Fruit fly (Drosophila melanogaster) whole organism, prepupa: Measurements from ENCODE around the gene Abcd1.

Source experiments
- Blimp-1 ChIP-seq: fragments of 200-800 bp; sonication (Bioruptor generic); optimal IDR thresholded peaks from 3 replicates; lab custom pipeline; 2017; ENCODE audit warnings: missing biosample characterization, missing genetic modification characterization, mild to moderate bottlenecking, moderate library complexity, missing genetic modification reagents
- CG10631 ChIP-seq: fragments of 200-800 bp; sonication (Bioruptor generic); optimal IDR thresholded peaks from 2 replicates; lab custom pipeline; 2016; ENCODE audit warnings: missing biosample characterization, missing genetic modification characterization
- CG10669 ChIP-seq: fragments of 200-800 bp; sonication (Bioruptor generic); optimal IDR thresholded peaks from 3 replicates; lab custom pipeline; 2018; ENCODE audit warnings: missing biosample characterization, mild to moderate bottlenecking, missing genetic modification characterization, moderate library complexity
- CG11294 ChIP-seq: fragments of 200-800 bp; sonication (Bioruptor generic); IDR thresholded peaks from 2 replicates; pipeline ENCODE4 v1.3.6; 2022; ENCODE audit warnings: missing biosample characterization, missing genetic modification characterization
- CG11762 ChIP-seq: fragments of 200-800 bp; sonication (Bioruptor generic); optimal IDR thresholded peaks from 3 replicates; lab custom pipeline; 2016; ENCODE audit warnings: missing biosample characterization, missing genetic modification characterization; ENCODE audit not compliant: insufficient read depth
- CG15336 ChIP-seq: fragments of 200-800 bp; sonication (Bioruptor generic); IDR thresholded peaks from 2 replicates; pipeline ENCODE4 v1.3.6; 2022; ENCODE audit warnings: missing biosample characterization, missing genetic modification characterization
- CG16779 ChIP-seq: fragments of 200-800 bp; sonication (Bioruptor generic); optimal IDR thresholded peaks from 3 replicates; lab custom pipeline; 2017; ENCODE audit warnings: missing biosample characterization, mild to moderate bottlenecking, missing genetic modification characterization
- CG3032 ChIP-seq: fragments of 200-800 bp; optimal IDR thresholded peaks from 2 replicates; lab custom pipeline; 2019; ENCODE audit warnings: missing biosample characterization, mild to moderate bottlenecking, missing genetic modification characterization, moderate library complexity
- CG31627 ChIP-seq: fragments of 200-800 bp; sonication (Bioruptor generic); optimal IDR thresholded peaks from 3 replicates; lab custom pipeline; 2016; ENCODE audit warnings: missing biosample characterization, missing genetic modification characterization
- CG6163 ChIP-seq: fragments of 200-800 bp; sonication (Bioruptor generic); IDR thresholded peaks from 3 replicates; pipeline ENCODE4 v1.3.6; 2022; ENCODE audit warnings: missing biosample characterization, missing genetic modification characterization
- CG6276 ChIP-seq: fragments of 200-800 bp; sonication (Bioruptor generic); optimal IDR thresholded peaks from 2 replicates; lab custom pipeline; 2017; ENCODE audit warnings: missing biosample characterization, mild to moderate bottlenecking, missing genetic modification characterization
- CG6854 ChIP-seq: fragments of 200-800 bp; sonication (Bioruptor generic); optimal IDR thresholded peaks from 2 replicates; lab custom pipeline; 2017; ENCODE audit warnings: missing biosample characterization, mild to moderate bottlenecking, missing genetic modification characterization
- CG8119 ChIP-seq: fragments of 200-800 bp; sonication (Bioruptor generic); IDR thresholded peaks from 3 replicates; pipeline ENCODE4 v1.3.6; 2022; ENCODE audit warnings: missing biosample characterization, missing genetic modification characterization
- CG8319 ChIP-seq: fragments of 200-800 bp; sonication (Bioruptor generic); optimal IDR thresholded peaks from 3 replicates; lab custom pipeline; 2016; ENCODE audit warnings: missing biosample characterization, missing genetic modification characterization
- CG8632 ChIP-seq: fragments of 200-800 bp; sonication (Bioruptor generic); optimal IDR thresholded peaks from 3 replicates; lab custom pipeline; 2016; ENCODE audit warnings: missing biosample characterization, missing genetic modification characterization
- Eip75B ChIP-seq: fragments of 200-800 bp; sonication (Bioruptor generic); optimal IDR thresholded peaks from 3 replicates; lab custom pipeline; 2016; ENCODE audit warnings: missing biosample characterization, missing genetic modification characterization
- Eip78C ChIP-seq: fragments of 200-800 bp; sonication (Bioruptor generic); peaks from one replicate; lab custom pipeline; 2016; ENCODE audit warnings: missing biosample characterization, missing genetic modification characterization
- Eip93F ChIP-seq: fragments of 200-800 bp; sonication (Bioruptor generic); optimal IDR thresholded peaks from 2 replicates; lab custom pipeline; 2016; ENCODE audit warnings: missing biosample characterization, mild to moderate bottlenecking, missing genetic modification characterization
- Smox ChIP-seq: fragments of 200-800 bp; sonication (Bioruptor generic); optimal IDR thresholded peaks from 3 replicates; lab custom pipeline; 2016; ENCODE audit warnings: missing biosample characterization, missing genetic modification characterization
- Sox102F ChIP-seq: fragments of 200-800 bp; sonication (Bioruptor generic); optimal IDR thresholded peaks from 2 replicates; lab custom pipeline; 2016; ENCODE audit warnings: missing biosample characterization, mild to moderate bottlenecking, missing genetic modification characterization
- Sox14 ChIP-seq: fragments of 200-800 bp; sonication (Bioruptor generic); optimal IDR thresholded peaks from 3 replicates; lab custom pipeline; 2016; ENCODE audit warnings: missing biosample characterization, missing genetic modification characterization
- acj6 ChIP-seq: fragments of 200-800 bp; sonication (Bioruptor generic); optimal IDR thresholded peaks from 3 replicates; lab custom pipeline; 2016; ENCODE audit warnings: missing biosample characterization, missing genetic modification characterization
- cyc ChIP-seq: fragments of 200-800 bp; sonication (Bioruptor generic); optimal IDR thresholded peaks from 3 replicates; lab custom pipeline; 2016; ENCODE audit warnings: missing biosample characterization, missing genetic modification characterization
- dac ChIP-seq: fragments of 200-800 bp; sonication (Bioruptor generic); optimal IDR thresholded peaks from 2 replicates; lab custom pipeline; 2017; ENCODE audit warnings: missing biosample characterization, mild to moderate bottlenecking, missing genetic modification characterization
- dsx ChIP-seq: fragments of 200-800 bp; optimal IDR thresholded peaks from 3 replicates; lab custom pipeline; 2019; ENCODE audit warnings: missing biosample characterization, mild to moderate bottlenecking, missing genetic modification characterization, moderate library complexity; ENCODE audit not compliant: poor library complexity, severe bottlenecking
- fd59A ChIP-seq: fragments of 200-800 bp; sonication (Bioruptor generic); optimal IDR thresholded peaks from 2 replicates; lab custom pipeline; 2017; ENCODE audit warnings: missing biosample characterization, mild to moderate bottlenecking, missing genetic modification characterization, missing genetic modification reagents
- fd85E ChIP-seq: fragments of 200-800 bp; sonication (Bioruptor generic); optimal IDR thresholded peaks from 3 replicates; lab custom pipeline; 2016; ENCODE audit warnings: missing biosample characterization, missing genetic modification characterization
- fkh ChIP-seq: fragments of 200-800 bp; sonication (Bioruptor generic); optimal IDR thresholded peaks from 3 replicates; lab custom pipeline; 2017; ENCODE audit warnings: missing biosample characterization, mild to moderate bottlenecking, missing genetic modification characterization, moderate library complexity
- pdm3 ChIP-seq: fragments of 200-800 bp; sonication (Bioruptor generic); optimal IDR thresholded peaks from 3 replicates; lab custom pipeline; 2016; ENCODE audit warnings: missing biosample characterization, missing genetic modification characterization
- salr ChIP-seq, 2 experiments: fragments of 200-800 bp; sonication (Bioruptor generic); optimal IDR thresholded peaks; 3 replicates each; lab custom pipeline; 2016 to 2018; ENCODE audit warnings: missing biosample characterization in 2 of 2, missing genetic modification characterization in 2 of 2, mild to moderate bottlenecking in 1 of 2
- spab ChIP-seq: fragments of 200-800 bp; sonication (Bioruptor generic); optimal IDR thresholded peaks from 2 replicates; lab custom pipeline; 2017; ENCODE audit warnings: missing biosample characterization, mild to moderate bottlenecking, missing genetic modification characterization, missing genetic modification reagents
- ss ChIP-seq, 2 experiments: fragments of 200-800 bp; sonication (Bioruptor generic); optimal IDR thresholded peaks; 2 replicates in 1 of 2; 3 replicates in 1 of 2; lab custom pipeline; 2017 to 2018; ENCODE audit warnings: mild to moderate bottlenecking in 2 of 2, missing biosample characterization in 2 of 2, missing genetic modification characterization in 2 of 2, moderate library complexity in 1 of 2

The Abcd1 gene

dm6 chr4:175245-175644, 18.4 kb downstream of the Abcd1 start, which contains the start of gene CG33978:
Gene CG33978 (minus strand): TSS chr4:175639.
- no peak for TF ChIP-seq fd59A (GFP tag; lab: Kevin White, UChicago)
- TF ChIP-seq Eip75B (GFP tag; lab: Kevin White, UChicago) = no peak
- no peak for TF ChIP-seq Eip93F (GFP tag; lab: Kevin White, UChicago)
- no peak for TF ChIP-seq CG11294 (GFP tag; lab: Robert Waterston, UW)
- no peak for TF ChIP-seq dsx (GFP tag; lab: Kevin White, UChicago)
- no peak for TF ChIP-seq CG6276 (GFP tag; lab: Kevin White, UChicago)
- no peak for TF ChIP-seq dac (GFP tag; lab: Kevin White, UChicago)

- TF ChIP-seq spab (GFP tag; lab: Kevin White, UChicago) (no peak), CG8319 (no peak), Sox102F (GFP tag; lab: Kevin White, UChicago) (no peak), CG6163 (GFP tag; lab: Robert Waterston, UW) (no peak), Sox14 (GFP tag; lab: Kevin White, UChicago) (no peak), CG15336 (GFP tag; lab: Robert Waterston, UW) (no peak)
Measured at dm6 chr4:174526-174925, 19.1 kb downstream of the Abcd1 start.

- TF ChIP-seq fkh (GFP tag; lab: Kevin White, UChicago) (peak; percentile 81), ss (GFP tag; optimal IDR thresholded peaks at IDR 0.05; lab: Kevin White, UChicago) (no peak)
Measured at dm6 chr4:167515-167914, 26.1 kb downstream of the Abcd1 start.

dm6 chr4:165159-165558, 28.5 kb downstream of the Abcd1 start:
- TF ChIP-seq CG31627 (GFP tag; lab: Kevin White, UChicago) (no peak), salr (GFP tag; optimal IDR thresholded peaks at IDR 0.05; lab: Kevin White, UChicago) (no peak), pdm3 (GFP tag; lab: Kevin White, UChicago) (no peak), cyc (GFP tag; lab: Kevin White, UChicago) (no peak), CG3032 (no peak)

- no peak for TF ChIP-seq CG10631
- TF ChIP-seq CG10669 (GFP tag; lab: Kevin White, UChicago) = no peak
- TF ChIP-seq CG11762 (GFP tag; lab: Kevin White, UChicago) = no peak
- no peak for TF ChIP-seq fd85E (GFP tag; lab: Kevin White, UChicago)
- peak; percentile 65 for TF ChIP-seq Eip78C
- TF ChIP-seq CG6163 (GFP tag; lab: Robert Waterston, UW) = no peak
- peak; percentile 3 for TF ChIP-seq Blimp-1 (GFP tag; lab: Kevin White, UChicago)
- no peak for TF ChIP-seq Sox102F (GFP tag; lab: Kevin White, UChicago)
- TF ChIP-seq dsx (GFP tag; lab: Kevin White, UChicago) = no peak
- no peak for TF ChIP-seq CG8632 (GFP tag; lab: Kevin White, UChicago)
- no peak for TF ChIP-seq CG31627 (GFP tag; lab: Kevin White, UChicago)
- no peak for TF ChIP-seq Smox (GFP tag; lab: Kevin White, UChicago)
- TF ChIP-seq acj6 = no peak
- no peak for TF ChIP-seq CG8119
- no peak for TF ChIP-seq CG15336 (GFP tag; lab: Robert Waterston, UW)
- no peak for TF ChIP-seq CG6854
- no peak for TF ChIP-seq fd59A (GFP tag; lab: Kevin White, UChicago)
- TF ChIP-seq CG16779 (tag; lab: Kevin White, UChicago) = no peak
- TF ChIP-seq, all 60 proteins: peak for 2
Measured at dm6 chr4:155977-156376, 37.7 kb downstream of the Abcd1 start, which contains the start of gene CG31997. Gene CG31997 (minus strand): TSS chr4:156060.
